Worm (Caenorhabditis elegans): ENCODE data around the gene unc-45.

ce11 chrIII:526824-527223 lies 35.5 kb downstream of the unc-45 start, which contains the start of gene T22F7.4:
- TF ChIP-seq nfya-1 (tag; optimal IDR thresholded peaks at IDR 0.05) (no peak), elt-2 (tag; optimal IDR thresholded peaks at IDR 0.05) (no peak), zip-5 (tag; optimal IDR thresholded peaks at IDR 0.05) (no peak), ama-1 (optimal IDR thresholded peaks at IDR 0.05) (no peak)
